Fruit fly (Drosophila melanogaster): ENCODE data around the gene Idua.

DNA sequence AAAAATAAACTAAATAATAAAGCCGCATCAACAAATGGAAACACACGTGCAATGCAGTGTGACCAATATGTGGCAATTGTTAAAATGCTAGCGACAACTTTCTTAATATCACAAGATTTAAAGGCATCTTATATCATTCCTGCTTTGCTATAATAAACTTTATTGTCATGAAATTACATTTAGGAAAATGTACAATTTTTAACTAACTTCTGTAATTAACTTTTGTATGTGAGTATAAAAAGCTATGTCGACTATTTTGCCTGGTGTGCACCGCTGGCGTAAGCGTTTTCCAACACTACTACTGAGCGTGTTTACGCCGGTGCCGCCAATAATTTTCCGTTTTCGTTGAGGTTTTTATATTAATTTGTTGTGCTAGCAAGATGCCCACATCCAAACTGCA is 10.6 kb upstream of the Idua start, which contains the start of the genes Csl4 and Nup160:
- TF ChIP-seq CG12768 (GFP tag; optimal IDR thresholded peaks at IDR 0.05) (peak; percentile 80), bab1 (GFP tag; optimal IDR thresholded peaks at IDR 0.05) (peak; percentile 86), Hr96 (GFP tag; optimal IDR thresholded peaks at IDR 0.05) (peak; percentile 82), kay (GFP tag; ENCODE audit: borderline replicate concordance) (no peak), CG5204 (GFP tag; optimal IDR thresholded peaks at IDR 0.05) (no peak), toe (GFP tag; optimal IDR thresholded peaks at IDR 0.05) (no peak), Clk (GFP tag; optimal IDR thresholded peaks at IDR 0.05) (no peak), cic (GFP tag; optimal IDR thresholded peaks at IDR 0.05) (peak; percentile 13)

Data from whole organism, adult.